Fruit fly (Drosophila melanogaster) whole organism, embryonic: ENCODE measurements around the gene Cbp20.

Experiments used
- Ada2b ChIP-seq: fragments of 200-800 bp; sonication (Bioruptor generic); IDR thresholded peaks from 2 replicates; pipeline ENCODE4 v1.3.6; 2022; ENCODE audit warnings: missing biosample characterization, missing genetic modification characterization
- Adf1 ChIP-seq: fragments of 200-800 bp; sonication (Bioruptor generic); IDR thresholded peaks from 2 replicates; pipeline ENCODE4 v1.3.6; 2022; ENCODE audit warnings: missing biosample characterization, missing genetic modification characterization
- C15 ChIP-seq: fragments of 200-800 bp; sonication (Bioruptor generic); IDR thresholded peaks from 3 replicates; pipeline ENCODE4 v1.3.6; 2022; ENCODE audit warnings: missing biosample characterization, missing genetic modification characterization
- CG10462 ChIP-seq: fragments of 200-800 bp; sonication (Bioruptor generic); optimal IDR thresholded peaks from 2 replicates; lab custom pipeline; 2016; ENCODE audit warnings: missing biosample characterization, missing genetic modification characterization
- CG12769 ChIP-seq: fragments of 200-800 bp; sonication (Bioruptor generic); optimal IDR thresholded peaks from 2 replicates; lab custom pipeline; 2019; ENCODE audit warnings: missing biosample characterization, mild to moderate bottlenecking, missing genetic modification characterization, moderate library complexity
- CG13424 ChIP-seq: fragments of 200-800 bp; sonication (Bioruptor generic); optimal IDR thresholded peaks from 2 replicates; lab custom pipeline; 2019; ENCODE audit warnings: missing biosample characterization, mild to moderate bottlenecking, missing genetic modification characterization, moderate library complexity
- CG14667 ChIP-seq: fragments of 200-800 bp; sonication (Bioruptor generic); IDR thresholded peaks from 2 replicates; pipeline ENCODE4 v1.3.6; 2022; ENCODE audit warnings: missing biosample characterization, missing genetic modification characterization
- CG17568 ChIP-seq: fragments of 200-800 bp; sonication (Bioruptor generic); optimal IDR thresholded peaks from 2 replicates; lab custom pipeline; 2018; ENCODE audit warnings: missing biosample characterization, mild to moderate bottlenecking, missing genetic modification characterization, moderate library complexity
- CG17912 ChIP-seq: fragments of 200-800 bp; sonication (Bioruptor generic); optimal IDR thresholded peaks from 2 replicates; lab custom pipeline; 2018; ENCODE audit warnings: missing biosample characterization, mild to moderate bottlenecking, missing genetic modification characterization
- CG34422 ChIP-seq: fragments of 200-800 bp; sonication (Bioruptor generic); IDR thresholded peaks from 3 replicates; pipeline ENCODE4 v1.3.6; 2022; ENCODE audit warnings: missing biosample characterization, missing genetic modification characterization
- CG4820 ChIP-seq: fragments of 200-800 bp; sonication (Bioruptor generic); optimal IDR thresholded peaks from 3 replicates; lab custom pipeline; 2016; ENCODE audit warnings: missing biosample characterization, missing genetic modification characterization
- CG6175 ChIP-seq: fragments of 200-800 bp; sonication (Bioruptor generic); IDR thresholded peaks from 3 replicates; pipeline ENCODE4 v1.3.6; 2022; ENCODE audit warnings: missing biosample characterization, missing genetic modification characterization
- CG7556 ChIP-seq: fragments of 200-800 bp; sonication (Bioruptor generic); optimal IDR thresholded peaks from 2 replicates; lab custom pipeline; 2017; ENCODE audit warnings: missing biosample characterization, mild to moderate bottlenecking, missing genetic modification characterization
- CG8359 ChIP-seq: fragments of 200-800 bp; sonication (Bioruptor generic); optimal IDR thresholded peaks from 2 replicates; lab custom pipeline; 2017; ENCODE audit warnings: missing biosample characterization, mild to moderate bottlenecking, missing genetic modification characterization, borderline replicate concordance
- CG8478 ChIP-seq: fragments of >200 bp; optimal IDR thresholded peaks from 2 replicates; lab custom pipeline; 2018
- CG9437 ChIP-seq: fragments of 200-800 bp; sonication (Bioruptor generic); optimal IDR thresholded peaks from 2 replicates; lab custom pipeline; 2018; ENCODE audit warnings: missing biosample characterization, mild to moderate bottlenecking, missing genetic modification characterization
- CG9876 ChIP-seq: fragments of 200-800 bp; sonication (Bioruptor generic); optimal IDR thresholded peaks from 2 replicates; lab custom pipeline; 2016; ENCODE audit warnings: missing biosample characterization, missing genetic modification characterization
- Deaf1 ChIP-seq: fragments of 200-800 bp; optimal IDR thresholded peaks from 3 replicates; lab custom pipeline; 2019; ENCODE audit warnings: missing biosample characterization, mild to moderate bottlenecking, missing genetic modification characterization, moderate library complexity
- Dek ChIP-seq: fragments of 200-800 bp; sonication (Bioruptor generic); optimal IDR thresholded peaks from 3 replicates; lab custom pipeline; 2019; ENCODE audit warnings: missing biosample characterization, mild to moderate bottlenecking, missing genetic modification characterization, moderate library complexity
- E2f1 ChIP-seq: fragments of 200-800 bp; sonication (Bioruptor generic); IDR thresholded peaks from 2 replicates; pipeline ENCODE4 v1.3.6; 2022; ENCODE audit warnings: missing biosample characterization, missing genetic modification characterization
- Ets65A ChIP-seq: fragments of 200-800 bp; sonication (Bioruptor generic); peaks from one replicate; lab custom pipeline; 2016; ENCODE audit warnings: missing biosample characterization, missing genetic modification characterization
- HHEX ChIP-seq: fragments of 200-800 bp; sonication (Bioruptor generic); optimal IDR thresholded peaks from 3 replicates; lab custom pipeline; 2017; ENCODE audit warnings: missing biosample characterization, mild to moderate bottlenecking, missing genetic modification characterization, missing genetic modification reagents
- HLH54F ChIP-seq: fragments of 200-800 bp; sonication (Bioruptor generic); optimal IDR thresholded peaks from 3 replicates; lab custom pipeline; 2016; ENCODE audit warnings: missing biosample characterization, missing genetic modification characterization
- Neu2 ChIP-seq: fragments of 200-800 bp; sonication (Bioruptor generic); optimal IDR thresholded peaks from 3 replicates; lab custom pipeline; 2016; ENCODE audit warnings: missing biosample characterization, missing genetic modification characterization, borderline replicate concordance
- Taf1 ChIP-seq: fragments of 200-800 bp; sonication (Bioruptor generic); IDR thresholded peaks from 2 replicates; pipeline ENCODE4 v1.3.6; 2022; ENCODE audit warnings: missing biosample characterization, missing genetic modification characterization
- cas ChIP-seq: fragments of 200-800 bp; sonication (Bioruptor generic); IDR thresholded peaks from 2 replicates; pipeline ENCODE4 v1.3.6; 2022; ENCODE audit warnings: missing biosample characterization, missing genetic modification characterization
- chinmo ChIP-seq: fragments of 200-800 bp; sonication (Bioruptor generic); IDR thresholded peaks from 4 replicates; pipeline ENCODE4 v1.3.6; 2022; ENCODE audit warnings: missing biosample characterization, missing genetic modification characterization; ENCODE audit not compliant: partially characterized antibody
- chm ChIP-seq: fragments of 200-800 bp; sonication (Bioruptor generic); IDR thresholded peaks from 2 replicates; pipeline ENCODE4 v1.3.6; 2022; ENCODE audit warnings: missing biosample characterization, missing genetic modification characterization
- ci ChIP-seq: fragments of 200-800 bp; sonication (Bioruptor generic); IDR thresholded peaks from 3 replicates; pipeline ENCODE4 v1.3.6; 2022; ENCODE audit warnings: missing biosample characterization, missing genetic modification characterization
- croc ChIP-seq: fragments of 200-800 bp; sonication (Bioruptor generic); conservative IDR thresholded peaks from 3 replicates; pipeline ENCODE4 v1.3.6; 2022; ENCODE audit warnings: missing biosample characterization, missing genetic modification characterization
- ems ChIP-seq: fragments of 200-800 bp; sonication (Bioruptor generic); optimal IDR thresholded peaks from 3 replicates; lab custom pipeline; 2016; ENCODE audit warnings: missing biosample characterization, missing genetic modification characterization
- ewg ChIP-seq: fragments of 200-800 bp; sonication (Bioruptor generic); optimal IDR thresholded peaks from 3 replicates; lab custom pipeline; 2017; ENCODE audit warnings: mild to moderate bottlenecking, missing biosample characterization, missing genetic modification reagents, missing genetic modification characterization
- eyg ChIP-seq: fragments of 200-800 bp; sonication (Bioruptor generic); optimal IDR thresholded peaks from 3 replicates; lab custom pipeline; 2016; ENCODE audit warnings: missing biosample characterization, missing genetic modification characterization
- hb ChIP-seq: fragments of 200-800 bp; sonication (Bioruptor generic); IDR thresholded peaks from 3 replicates; pipeline ENCODE4 v1.3.6; 2022; ENCODE audit warnings: missing biosample characterization, missing genetic modification characterization; ENCODE audit not compliant: partially characterized antibody
- her ChIP-seq: fragments of 200-800 bp; sonication (Bioruptor generic); optimal IDR thresholded peaks from 2 replicates; lab custom pipeline; 2016; ENCODE audit warnings: missing biosample characterization, missing genetic modification characterization
- hkb ChIP-seq, 2 experiments: fragments of 200-800 bp in 1 of 2; fragments of >200 bp in 1 of 2; sonication (Bioruptor generic) in 1 of 2; IDR thresholded peaks in 1 of 2; optimal IDR thresholded peaks in 1 of 2; 2 replicates each; pipeline versions ENCODE4 v1.3.6 to Lab custom; 2017 to 2022; ENCODE audit warnings: missing biosample characterization in 1 of 2, missing genetic modification characterization in 1 of 2
- insv ChIP-seq, 2 experiments: fragments of 200-800 bp; sonication (Bioruptor generic); optimal IDR thresholded peaks; 3 replicates each; lab custom pipeline; 2016 to 2018; ENCODE audit warnings: missing biosample characterization in 2 of 2, missing genetic modification characterization in 2 of 2
- kah ChIP-seq: fragments of 200-800 bp; sonication (Bioruptor generic); optimal IDR thresholded peaks from 2 replicates; lab custom pipeline; 2018; ENCODE audit warnings: missing biosample characterization, mild to moderate bottlenecking, missing genetic modification characterization
- kay ChIP-seq: fragments of 200-800 bp; sonication (Bioruptor generic); optimal IDR thresholded peaks from 2 replicates; lab custom pipeline; 2016; ENCODE audit warnings: missing biosample characterization, missing genetic modification characterization
- nerfin-2 ChIP-seq: fragments of 200-800 bp; sonication (Bioruptor generic); IDR thresholded peaks from 2 replicates; pipeline ENCODE4 v1.3.6; 2022; ENCODE audit warnings: missing biosample characterization, missing genetic modification characterization; ENCODE audit not compliant: partially characterized antibody
- phol ChIP-seq: fragments of 200-800 bp; sonication (Bioruptor generic); optimal IDR thresholded peaks from 3 replicates; lab custom pipeline; 2018; ENCODE audit warnings: missing biosample characterization, mild to moderate bottlenecking, missing genetic modification characterization, moderate library complexity
- pros ChIP-seq: fragments of 200-800 bp; sonication (Bioruptor generic); optimal IDR thresholded peaks from 3 replicates; lab custom pipeline; 2019; ENCODE audit warnings: missing biosample characterization, mild to moderate bottlenecking, missing genetic modification characterization, moderate library complexity
- pum ChIP-seq: fragments of 200-800 bp; sonication (Bioruptor generic); optimal IDR thresholded peaks from 2 replicates; lab custom pipeline; 2016; ENCODE audit warnings: missing biosample characterization, missing genetic modification characterization
- ranshi ChIP-seq: fragments of 200-800 bp; sonication (Bioruptor generic); IDR thresholded peaks from 2 replicates; pipeline ENCODE4 v1.3.6; 2022; ENCODE audit warnings: missing biosample characterization, missing genetic modification characterization
- shn ChIP-seq: fragments of 200-800 bp; sonication (Bioruptor generic); optimal IDR thresholded peaks from 3 replicates; lab custom pipeline; 2016; ENCODE audit warnings: missing biosample characterization, missing genetic modification characterization
- zen2 ChIP-seq: fragments of 200-800 bp; sonication (Bioruptor generic); IDR thresholded peaks from 3 replicates; pipeline ENCODE4 v1.3.6; 2022; ENCODE audit warnings: missing biosample characterization, missing genetic modification characterization; ENCODE audit not compliant: partially characterized antibody
- zf30C ChIP-seq: fragments of 200-800 bp; sonication (Bioruptor generic); optimal IDR thresholded peaks from 3 replicates; lab custom pipeline; 2018; ENCODE audit warnings: missing biosample characterization, mild to moderate bottlenecking, missing genetic modification characterization

Cbp20 gene

dm6 chr3R:18169982-18170531, 5.6 kb downstream of the Cbp20 start (continued):
- TF ChIP-seq insv (GFP tag; optimal IDR thresholded peaks at IDR 0.05; lab: Kevin White, UChicago) (peak in 1 of 2 experiments; percentile 95), CG9437 (GFP tag; lab: Kevin White, UChicago) (peak; percentile 94), HLH54F (no peak), ci (GFP tag; lab: Robert Waterston, UW) (no peak; the same call in 2 of the 3 replicates), nerfin-2 (GFP tag; lab: Robert Waterston, UW) (peak; percentile 31; the same call in 1 of the 2 replicates), eyg (GFP tag; lab: Kevin White, UChicago) (no peak), pros (GFP tag; lab: Kevin White, UChicago) (peak; percentile 51), CG13424 (tag; lab: Kevin White, UChicago) (no peak), her (GFP tag; lab: Kevin White, UChicago) (no peak), CG34422 (GFP tag; lab: Robert Waterston, UW) (no peak), hb (GFP tag; lab: Robert Waterston, UW) (no peak), E2f1 (GFP tag; lab: Robert Waterston, UW) (no peak), Adf1 (GFP tag; lab: Robert Waterston, UW) (no peak), ewg (GFP tag; lab: Kevin White, UChicago) (no peak), zf30C (no peak), CG4820 (GFP tag; lab: Kevin White, UChicago) (no peak), Deaf1 (tag; lab: Kevin White, UChicago) (no peak), CG7556 (GFP tag; lab: Kevin White, UChicago) (no peak), chm (GFP tag; lab: Robert Waterston, UW) (0 out of 2 replicates have a peak, but pooled peaks have one; percentile 9), Ets65A (no peak), chinmo (GFP tag; lab: Robert Waterston, UW) (0 out of 4 replicates have a peak, but pooled peaks have one; percentile 70), Ada2b (no peak)

- TF ChIP-seq CG8359 (GFP tag; lab: Kevin White, UChicago) (peak; percentile 84), HHEX (GFP tag; lab: Kevin White, UChicago) (peak; percentile 92), Dek (tag; lab: Kevin White, UChicago) (peak; percentile 89), CG17912 (GFP tag; lab: Kevin White, UChicago) (peak; percentile 40), kah (GFP tag; lab: Kevin White, UChicago) (peak; percentile 84), pum (peak; percentile 91), C15 (peak; percentile 77; the same call in 2 of the 3 replicates), Neu2 (GFP tag; lab: Kevin White, UChicago) (peak; percentile 46), shn (GFP tag; lab: Kevin White, UChicago) (peak; percentile 90), zen2 (no peak), cas (GFP tag; lab: Robert Waterston, UW) (peak; percentile 64), CG9876 (GFP tag; lab: Kevin White, UChicago) (peak; percentile 86), ranshi (GFP tag; lab: Robert Waterston, UW) (peak; percentile 86), CG6175 (GFP tag; lab: Robert Waterston, UW) (no peak; the same call in 1 of the 3 replicates), croc (GFP tag; lab: Robert Waterston, UW) (peak; percentile 90), CG10462 (GFP tag; lab: Kevin White, UChicago) (peak; percentile 93), ems (GFP tag; lab: Kevin White, UChicago) (peak; percentile 80), Taf1 (GFP tag; lab: Robert Waterston, UW) (peak; percentile 73), CG17568 (GFP tag; lab: Kevin White, UChicago) (no peak), kay (peak; percentile 88), CG8478 (lab: Kevin White, UChicago) (no peak), CG14667 (GFP tag; lab: Robert Waterston, UW) (peak; percentile 79), CG12769 (tag; lab: Kevin White, UChicago) (no peak), phol (peak; percentile 96), hkb (optimal IDR thresholded peaks at IDR 0.05; lab: Kevin White, UChicago) (no peak), hkb (GFP tag; IDR thresholded peaks at IDR 0.05; lab: Robert Waterston, UW) (peak; percentile 90)
Measured at dm6 chr3R:18171983-18172967, 7.8 kb downstream of the Cbp20 start.
